Worm (Caenorhabditis elegans): ENCODE results near the gene hyls-1.

Gene hyls-1

ce11 chrV:7209001-7209400 is 28.2 kb upstream of the hyls-1 start:
- TF ChIP-seq sox-2 (GFP tag; IDR thresholded peaks at IDR 0.05) = no peak
- no peak for TF ChIP-seq hlh-6 (tag; optimal IDR thresholded peaks at IDR 0.05)
- TF ChIP-seq ceh-48 (tag; optimal IDR thresholded peaks at IDR 0.05) = no peak
- TF ChIP-seq unc-3 (GFP tag; conservative IDR thresholded peaks at IDR 0.05) = no peak
- no peak for TF ChIP-seq unc-3 (tag; optimal IDR thresholded peaks at IDR 0.05)
- TF ChIP-seq nhr-11 (tag; optimal IDR thresholded peaks at IDR 0.05) = no peak

ce11 chrV:7214802-7215201 is 22.4 kb upstream of the hyls-1 start, which contains the start of gene soap-1:
TSS of gene soap-1 (minus strand) at chrV:7214902.
- TF ChIP-seq ceh-34 (tag; optimal IDR thresholded peaks at IDR 0.05) = no peak
- no peak for TF ChIP-seq ceh-48 (tag; optimal IDR thresholded peaks at IDR 0.05)
- TF ChIP-seq unc-42 (tag; optimal IDR thresholded peaks at IDR 0.05) = no peak
- TF ChIP-seq ets-4 (tag; optimal IDR thresholded peaks at IDR 0.05) = no peak
- no peak for TF ChIP-seq pha-2 (tag; optimal IDR thresholded peaks at IDR 0.05)
- TF ChIP-seq gmeb-2 (tag; optimal IDR thresholded peaks at IDR 0.05) = no peak
- no peak for TF ChIP-seq pax-1 (tag; optimal IDR thresholded peaks at IDR 0.05)
- no peak for TF ChIP-seq syd-9 (tag; optimal IDR thresholded peaks at IDR 0.05)
- no peak for TF ChIP-seq npax-4 (tag; optimal IDR thresholded peaks at IDR 0.05)
- no peak for TF ChIP-seq ceh-18 (tag; optimal IDR thresholded peaks at IDR 0.05)
- TF ChIP-seq hlh-15 (tag; optimal IDR thresholded peaks at IDR 0.05) = no peak
- no peak for TF ChIP-seq F13H6.1 (tag; optimal IDR thresholded peaks at IDR 0.05)
- TF ChIP-seq unc-55 (GFP tag; optimal IDR thresholded peaks at IDR 0.05) = no peak
- no peak for TF ChIP-seq ceh-45 (GFP tag; IDR thresholded peaks at IDR 0.05)
- no peak for TF ChIP-seq ceh-9 (tag; optimal IDR thresholded peaks at IDR 0.05)
- TF ChIP-seq lin-11 (tag; optimal IDR thresholded peaks at IDR 0.05) = no peak
- no peak for TF ChIP-seq ceh-31 (tag; optimal IDR thresholded peaks at IDR 0.05)
- no peak for TF ChIP-seq ref-2 (tag; optimal IDR thresholded peaks at IDR 0.05)
- TF ChIP-seq ceh-2 (tag; optimal IDR thresholded peaks at IDR 0.05) = no peak

ce11 chrV:7216016-7216415 is 21.2 kb upstream of the hyls-1 start:
- TF ChIP-seq pros-1 (tag; optimal IDR thresholded peaks at IDR 0.05) (no peak), zip-5 (tag; optimal IDR thresholded peaks at IDR 0.05) (no peak), ceh-31 (tag; optimal IDR thresholded peaks at IDR 0.05) (peak; percentile 5), ceh-18 (tag; optimal IDR thresholded peaks at IDR 0.05) (peak; percentile 4), unc-42 (tag; optimal IDR thresholded peaks at IDR 0.05) (peak; percentile 23)

ce11 chrV:7218988-7219387 is 18.2 kb upstream of the hyls-1 start, which contains the start of gene C13F10.5:
TSS of gene C13F10.5 (minus strand) at chrV:7219088.
- no peak for TF ChIP-seq ceh-19 (GFP tag; optimal IDR thresholded peaks at IDR 0.05)
- no peak for TF ChIP-seq ceh-30 (tag; optimal IDR thresholded peaks at IDR 0.05)
- TF ChIP-seq tbx-7 (tag; optimal IDR thresholded peaks at IDR 0.05) = no peak
- TF ChIP-seq sox-4 (tag; optimal IDR thresholded peaks at IDR 0.05) = no peak
- TF ChIP-seq ceh-45 (GFP tag; IDR thresholded peaks at IDR 0.05) = no peak
- no peak for TF ChIP-seq pax-1 (tag; optimal IDR thresholded peaks at IDR 0.05)
- TF ChIP-seq K02D7.2 (tag; optimal IDR thresholded peaks at IDR 0.05) = no peak
- TF ChIP-seq C08G9.2 (tag; optimal IDR thresholded peaks at IDR 0.05) = no peak
- TF ChIP-seq fkh-10 (GFP tag; optimal IDR thresholded peaks at IDR 0.05) = no peak
- no peak for TF ChIP-seq rnt-1 (tag; optimal IDR thresholded peaks at IDR 0.05)
- no peak for TF ChIP-seq C38D4.7 (GFP tag; optimal IDR thresholded peaks at IDR 0.05)
- TF ChIP-seq Y22D7AL.16 (tag; optimal IDR thresholded peaks at IDR 0.05) = no peak
- no peak for TF ChIP-seq dmd-4 (tag; optimal IDR thresholded peaks at IDR 0.05; ENCODE audit: borderline replicate concordance)
- TF ChIP-seq che-1 (tag; optimal IDR thresholded peaks at IDR 0.05) = no peak
- TF ChIP-seq T23F11.4 (GFP tag; optimal IDR thresholded peaks at IDR 0.05) = no peak
